Worm (Caenorhabditis elegans): ENCODE data around the gene erd-2.2.

erd-2.2 gene

ce11 chrIII:5925724-5926123 is 18.9 kb downstream of the erd-2.2 start, which contains the start of the genes dnc-2 and bcl-7:
dnc-2 (minus strand) TSS chrIII:5925756.
bcl-7 (plus strand) TSS chrIII:5926086.
- TF ChIP-seq C34F6.9 (tag; optimal IDR thresholded peaks at IDR 0.05) (peak; percentile 85), mbf-1 (tag; optimal IDR thresholded peaks at IDR 0.05) (no peak), gmeb-1 (tag; optimal IDR thresholded peaks at IDR 0.05) (peak; percentile 47), sma-9 (GFP tag; optimal IDR thresholded peaks at IDR 0.05) (peak; percentile 58), sma-9 (tag; optimal IDR thresholded peaks at IDR 0.05) (no peak), unc-62 (GFP tag; optimal IDR thresholded peaks at IDR 0.05) (no peak), ztf-1 (GFP tag; conservative IDR thresholded peaks at IDR 0.05) (no peak), nhr-23 (tag; optimal IDR thresholded peaks at IDR 0.05) (no peak), ceh-82 (tag; optimal IDR thresholded peaks at IDR 0.05) (no peak), ztf-4 (tag; optimal IDR thresholded peaks at IDR 0.05) (no peak), mdl-1 (tag; optimal IDR thresholded peaks at IDR 0.05) (no peak), dmd-4 (tag; optimal IDR thresholded peaks at IDR 0.05) (no peak), skn-1 (tag; optimal IDR thresholded peaks at IDR 0.05) (no peak), zag-1 (tag; optimal IDR thresholded peaks at IDR 0.05) (no peak), peb-1 (tag; optimal IDR thresholded peaks at IDR 0.05) (no peak), ztf-11 (tag; optimal IDR thresholded peaks at IDR 0.05) (no peak), snpc-4 (tag; optimal IDR thresholded peaks at IDR 0.05) (peak; percentile 32), Y55F3AM.14 (GFP tag; optimal IDR thresholded peaks at IDR 0.05) (no peak), F13H6.1 (tag; optimal IDR thresholded peaks at IDR 0.05) (peak; percentile 26), elt-3 (tag; optimal IDR thresholded peaks at IDR 0.05) (no peak), nhr-6 (tag; optimal IDR thresholded peaks at IDR 0.05) (no peak), blmp-1 (tag; optimal IDR thresholded peaks at IDR 0.05; ENCODE audit: insufficient read depth) (no peak), alr-1 (tag; optimal IDR thresholded peaks at IDR 0.05) (no peak), fos-1 (tag; optimal IDR thresholded peaks at IDR 0.05) (peak; percentile 27), sem-4 (tag; optimal IDR thresholded peaks at IDR 0.05) (no peak), mab-5 (tag; optimal IDR thresholded peaks at IDR 0.05) (no peak), ceh-16 (tag; optimal IDR thresholded peaks at IDR 0.05) (no peak), nhr-11 (tag; optimal IDR thresholded peaks at IDR 0.05) (no peak), nhr-12 (tag; optimal IDR thresholded peaks at IDR 0.05) (no peak), nhr-129 (tag; optimal IDR thresholded peaks at IDR 0.05) (peak; percentile 36), lin-11 (tag; optimal IDR thresholded peaks at IDR 0.05) (peak; percentile 17), ZK546.5 (tag; optimal IDR thresholded peaks at IDR 0.05) (no peak), crh-2 (tag; optimal IDR thresholded peaks at IDR 0.05) (peak; percentile 54), nhr-10 (tag; optimal IDR thresholded peaks at IDR 0.05) (no peak), lin-13 (GFP tag; optimal IDR thresholded peaks at IDR 0.05) (peak; percentile 41), lsy-2 (tag; optimal IDR thresholded peaks at IDR 0.05) (peak; percentile 30 to 79), unc-55 (GFP tag; optimal IDR thresholded peaks at IDR 0.05) (peak; percentile 84), R02D3.7 (tag; optimal IDR thresholded peaks at IDR 0.05) (no peak), nhr-77 (tag; optimal IDR thresholded peaks at IDR 0.05) (no peak), lin-39 (tag; optimal IDR thresholded peaks at IDR 0.05) (no peak), sma-3 (GFP tag; optimal IDR thresholded peaks at IDR 0.05) (peak; percentile 39), ama-1 (optimal IDR thresholded peaks at IDR 0.05) (no peak), unc-39 (tag; optimal IDR thresholded peaks at IDR 0.05) (no peak), egl-27 (tag; optimal IDR thresholded peaks at IDR 0.05) (no peak), aly-2 (tag; optimal IDR thresholded peaks at IDR 0.05) (no peak), nhr-237 (tag; optimal IDR thresholded peaks at IDR 0.05) (no peak), elt-1 (tag; optimal IDR thresholded peaks at IDR 0.05) (no peak), nhr-25 (tag; optimal IDR thresholded peaks at IDR 0.05) (peak; percentile 60), nhr-21 (tag; optimal IDR thresholded peaks at IDR 0.05) (peak; percentile 38)
